Worm (Caenorhabditis elegans) whole organism, young adult: ENCODE measurements around the gene sra-12.

ENCODE experiments used
- B0035.1 ChIP-seq: sonication (generic microtip); optimal IDR thresholded peaks from 2 replicates; lab custom pipeline; 2016; ENCODE audit warnings: missing genetic modification characterization, mild to moderate bottlenecking, missing compliant biosample characterization, missing genotype, missing genetic modification reagents
- F22D6.2 ChIP-seq: sonication (generic microtip); optimal IDR thresholded peaks from 2 replicates; lab custom pipeline; 2016; ENCODE audit warnings: mild to moderate bottlenecking, missing genetic modification characterization, missing compliant biosample characterization
- F33H1.4 ChIP-seq: fragments of 200-800 bp; sonication (Bioruptor generic); IDR thresholded peaks from 2 replicates; pipeline ENCODE4 v1.3.6; 2022; ENCODE audit warnings: missing genetic modification reagents, missing genetic modification characterization, missing compliant biosample characterization
- F39B2.1 ChIP-seq: fragments of 200-800 bp; sonication (Bioruptor generic); IDR thresholded peaks from 2 replicates; pipeline ENCODE4 v1.3.6; 2022; ENCODE audit warnings: missing genetic modification reagents, missing genetic modification characterization, missing compliant biosample characterization
- F49E8.2 ChIP-seq: sonication (generic microtip); optimal IDR thresholded peaks from 3 replicates; lab custom pipeline; 2017; ENCODE audit warnings: missing genetic modification characterization, mild to moderate bottlenecking, missing compliant biosample characterization, antibody characterized with exemption, moderate library complexity; ENCODE audit not compliant: insufficient read depth
- F55B11.4 ChIP-seq: sonication (generic microtip); optimal IDR thresholded peaks from 2 replicates; lab custom pipeline; 2016; ENCODE audit warnings: missing compliant biosample characterization, missing genetic modification characterization, borderline replicate concordance; ENCODE audit not compliant: insufficient read depth
- K11D2.4 ChIP-seq: fragments of 200-800 bp; sonication (Bioruptor generic); IDR thresholded peaks from 2 replicates; pipeline ENCODE4 v1.3.6; 2022; ENCODE audit warnings: missing genetic modification reagents, missing genetic modification characterization, missing compliant biosample characterization
- K12H6.12 ChIP-seq: fragments of 200-800 bp; sonication (Bioruptor generic); optimal IDR thresholded peaks from 2 replicates; lab custom pipeline; 2018; ENCODE audit warnings: mild to moderate bottlenecking, missing genetic modification characterization, missing compliant biosample characterization
- T26A5.8 ChIP-seq: sonication (generic microtip); optimal IDR thresholded peaks from 2 replicates; lab custom pipeline; 2016; ENCODE audit warnings: missing genetic modification characterization, missing compliant biosample characterization
- Y67H2A.10 ChIP-seq: fragments of 200-800 bp; sonication (Bioruptor generic); conservative IDR thresholded peaks from 2 replicates; pipeline ENCODE4 v1.3.6; 2022; ENCODE audit warnings: missing genetic modification reagents, missing genetic modification characterization, missing compliant biosample characterization
- Y95B8A.8 ChIP-seq: fragments of 200-800 bp; sonication (Bioruptor generic); IDR thresholded peaks from 2 replicates; pipeline ENCODE4 v1.3.6; 2022; ENCODE audit warnings: missing genetic modification reagents, missing genetic modification characterization, missing compliant biosample characterization
- aptf-2 ChIP-seq: fragments of 200-800 bp; sonication (Bioruptor generic); conservative IDR thresholded peaks from 2 replicates; pipeline ENCODE4 v1.3.6; 2022; ENCODE audit warnings: missing genetic modification reagents, missing genetic modification characterization, missing compliant biosample characterization
- attf-6 ChIP-seq: fragments of 200-800 bp; sonication (Bioruptor generic); IDR thresholded peaks from 2 replicates; pipeline ENCODE4 v1.3.6; 2022; ENCODE audit warnings: missing genetic modification reagents, missing genetic modification characterization, missing compliant biosample characterization
- ccch-3 ChIP-seq: fragments of 200-800 bp; sonication (Bioruptor generic); optimal IDR thresholded peaks from 2 replicates; lab custom pipeline; 2018; ENCODE audit warnings: mild to moderate bottlenecking, missing genetic modification characterization, missing compliant biosample characterization
- cebp-2 ChIP-seq: fragments of 200-800 bp; sonication (Bioruptor generic); IDR thresholded peaks from 2 replicates; pipeline ENCODE4 v1.3.6; 2022; ENCODE audit warnings: missing genetic modification characterization, missing compliant biosample characterization
- dpff-1 ChIP-seq: sonication (generic microtip); optimal IDR thresholded peaks from 2 replicates; lab custom pipeline; 2017; ENCODE audit warnings: mild to moderate bottlenecking, missing genetic modification characterization, missing compliant biosample characterization
- dpl-1 ChIP-seq: fragments of 150-350 bp; optimal IDR thresholded peaks from 2 replicates; lab custom pipeline; 2014; ENCODE audit warnings: missing biosample characterization, missing genetic modification reagents, missing genetic modification characterization
- efl-1 ChIP-seq: fragments of 150-350 bp; optimal IDR thresholded peaks from 2 replicates; lab custom pipeline; 2014; ENCODE audit warnings: missing biosample characterization, missing genetic modification reagents, missing genetic modification characterization
- egl-18 ChIP-seq: fragments of 200-800 bp; sonication (Bioruptor generic); IDR thresholded peaks from 2 replicates; pipeline ENCODE4 v1.3.6; 2022; ENCODE audit warnings: missing genetic modification reagents, missing genetic modification characterization, missing compliant biosample characterization
- gei-17 ChIP-seq: fragments of 200-800 bp; sonication (Bioruptor generic); optimal IDR thresholded peaks from 2 replicates; lab custom pipeline; 2018; ENCODE audit warnings: mild to moderate bottlenecking, missing genetic modification characterization, missing compliant biosample characterization
- lin-35 ChIP-seq, 3 experiments: fragments of 150-350 bp in 2 of 3; sonication (generic microtip) in 1 of 3; optimal IDR thresholded peaks; 2 replicates each; lab custom pipeline; 2014 to 2018; ENCODE audit warnings: missing biosample characterization in 3 of 3, missing genetic modification characterization in 3 of 3, missing genetic modification reagents in 3 of 3
- lin-40 ChIP-seq: sonication (generic microtip); optimal IDR thresholded peaks from 2 replicates; lab custom pipeline; 2016; ENCODE audit warnings: missing genetic modification characterization, mild to moderate bottlenecking, missing compliant biosample characterization, missing genotype, missing genetic modification reagents
- lsl-1 ChIP-seq: fragments of 200-800 bp; sonication (Bioruptor generic); optimal IDR thresholded peaks from 2 replicates; lab custom pipeline; 2018; ENCODE audit warnings: mild to moderate bottlenecking, missing genetic modification characterization, moderate library complexity, missing compliant biosample characterization
- madf-6 ChIP-seq: fragments of 200-800 bp; sonication (Bioruptor generic); IDR thresholded peaks from 2 replicates; pipeline ENCODE4 v1.3.6; 2022; ENCODE audit warnings: missing genetic modification reagents, missing genetic modification characterization, missing compliant biosample characterization
- madf-8 ChIP-seq: fragments of 200-800 bp; sonication (Bioruptor generic); conservative IDR thresholded peaks from 2 replicates; pipeline ENCODE4 v1.3.6; 2022; ENCODE audit warnings: missing genetic modification reagents, missing genetic modification characterization, missing compliant biosample characterization
- mes-4 ChIP-seq: sonication (generic microtip); optimal IDR thresholded peaks from 2 replicates; lab custom pipeline; 2016; ENCODE audit warnings: missing genotype, missing genetic modification characterization, missing compliant biosample characterization
- nfya-1 ChIP-seq: sonication (generic microtip); optimal IDR thresholded peaks from 2 replicates; lab custom pipeline; 2017; ENCODE audit warnings: antibody characterized with exemption, missing compliant biosample characterization, missing genetic modification characterization, borderline replicate concordance; ENCODE audit not compliant: insufficient read depth
- nfya-2 ChIP-seq: fragments of 200-800 bp; sonication (Bioruptor generic); IDR thresholded peaks from 2 replicates; pipeline ENCODE4 v1.3.6; 2022; ENCODE audit warnings: missing genetic modification reagents, missing genetic modification characterization, missing compliant biosample characterization
- nfyb-1 ChIP-seq: fragments of 200-800 bp; sonication (Bioruptor generic); IDR thresholded peaks from 2 replicates; pipeline ENCODE4 v1.3.6; 2022; ENCODE audit warnings: missing genetic modification reagents, missing genetic modification characterization, missing compliant biosample characterization
- nhr-179 ChIP-seq: sonication (generic microtip); optimal IDR thresholded peaks from 2 replicates; lab custom pipeline; 2016; ENCODE audit warnings: mild to moderate bottlenecking, missing genetic modification characterization, missing compliant biosample characterization
- nhr-80 ChIP-seq: sonication (generic microtip); optimal IDR thresholded peaks from 2 replicates; lab custom pipeline; 2016; ENCODE audit warnings: missing genetic modification characterization, missing compliant biosample characterization
- pbrm-1 ChIP-seq: fragments of 200-800 bp; sonication (Bioruptor generic); IDR thresholded peaks from 2 replicates; pipeline ENCODE4 v1.3.6; 2022; ENCODE audit warnings: missing genetic modification reagents, missing genetic modification characterization, missing compliant biosample characterization
- rpc-1 ChIP-seq, 2 experiments: fragments of 150-350 bp in 1 of 2; sonication (generic microtip) in 1 of 2; optimal IDR thresholded peaks; 2 replicates each; lab custom pipeline; 2014 to 2018; ENCODE audit warnings: missing biosample characterization in 1 of 2, missing genetic modification characterization in 1 of 2, missing genetic modification reagents in 1 of 2, missing genotype in 1 of 2
- snpc-1.1 ChIP-seq: sonication (generic microtip); optimal IDR thresholded peaks from 2 replicates; lab custom pipeline; 2017; ENCODE audit warnings: missing genetic modification characterization, mild to moderate bottlenecking, missing compliant biosample characterization, antibody characterized with exemption, moderate library complexity, missing genotype, missing genetic modification reagents; ENCODE audit not compliant: insufficient read depth
- snpc-1.3 ChIP-seq: sonication (generic microtip); optimal IDR thresholded peaks from 2 replicates; lab custom pipeline; 2017; ENCODE audit warnings: missing genetic modification characterization, mild to moderate bottlenecking, missing compliant biosample characterization, antibody characterized with exemption, moderate library complexity, missing genotype, missing genetic modification reagents; ENCODE audit not compliant: insufficient read depth
- somi-1 ChIP-seq: fragments of 200-800 bp; sonication (Bioruptor generic); optimal IDR thresholded peaks from 2 replicates; lab custom pipeline; 2018; ENCODE audit warnings: mild to moderate bottlenecking, missing genetic modification characterization, missing compliant biosample characterization
- tlf-1 ChIP-seq: fragments of 200-800 bp; sonication (Bioruptor generic); optimal IDR thresholded peaks from 2 replicates; lab custom pipeline; 2018; ENCODE audit warnings: mild to moderate bottlenecking, missing genetic modification characterization, missing compliant biosample characterization
- zfh-2 ChIP-seq: fragments of 200-800 bp; sonication (Bioruptor generic); conservative IDR thresholded peaks from 2 replicates; pipeline ENCODE4 v1.3.6; 2022; ENCODE audit warnings: missing genetic modification reagents, missing genetic modification characterization, missing compliant biosample characterization
- ztf-26 ChIP-seq: sonication (generic microtip); optimal IDR thresholded peaks from 2 replicates; lab custom pipeline; 2017; ENCODE audit warnings: missing genetic modification characterization, missing compliant biosample characterization
- ztf-6 ChIP-seq: fragments of 200-800 bp; sonication (Bioruptor generic); IDR thresholded peaks from 2 replicates; pipeline ENCODE4 v1.3.6; 2022; ENCODE audit warnings: missing genetic modification reagents, missing genetic modification characterization, missing compliant biosample characterization

Gene sra-12

ce11 chrII:10948236-10949025 lies 44.2 kb upstream of the sra-12 start (continued):
- TF ChIP-seq rpc-1 (optimal IDR thresholded peaks at IDR 0.05; lab: Kevin White, UChicago) (no peak), rpc-1 (tag; optimal IDR thresholded peaks at IDR 0.05; lab: Kevin White, UChicago) (no peak), zfh-2 (no peak), madf-6 (peak; percentile 63), nfya-2 (GFP tag; lab: Robert Waterston, UW) (no peak), dpl-1 (peak; percentile 18), F22D6.2 (tag; lab: Kevin White, UChicago) (no peak), tlf-1 (GFP tag; lab: Kevin White, UChicago) (no peak), attf-6 (no peak), nhr-179 (tag; lab: Kevin White, UChicago) (no peak), egl-18 (GFP tag; lab: Robert Waterston, UW) (no peak), F55B11.4 (tag; lab: Kevin White, UChicago) (no peak), F33H1.4 (peak; percentile 54), ccch-3 (no peak), lsl-1 (peak; percentile 39), snpc-1.1 (tag; lab: Kevin White, UChicago) (no peak), nfyb-1 (0 out of 2 replicates have a peak, but pooled peaks have one; percentile 17), efl-1 (GFP tag; lab: Kevin White, UChicago) (peak; percentile 57), madf-8 (GFP tag; lab: Robert Waterston, UW) (0 out of 2 replicates have a peak, but pooled peaks have one; percentile 33)
- TF ChIP-seq, all 124 proteins: peak for 10

- TF ChIP-seq gei-17 = no peak
- TF ChIP-seq cebp-2 (GFP tag; lab: Robert Waterston, UW) = no peak
- no peak for TF ChIP-seq mes-4 (tag; lab: Kevin White, UChicago)
- no peak for TF ChIP-seq lin-35 (GFP tag; optimal IDR thresholded peaks at IDR 0.05; lab: Kevin White, UChicago)
- TF ChIP-seq K12H6.12 (tag; lab: Kevin White, UChicago) = no peak
- TF ChIP-seq ztf-26 (tag; lab: Kevin White, UChicago) = no peak
- TF ChIP-seq madf-6 = no peak
Measured at ce11 chrII:10947317-10947716, 43.0 kb upstream of the sra-12 start, which contains the start of the genes tceb-3 and gskl-1. Gene tceb-3, minus strand, starts transcription at chrII:10947417. Gene gskl-1, plus strand, starts transcription at chrII:10947559.

ce11 chrII:10946848-10947247 lies 42.6 kb upstream of the sra-12 start:
- TF ChIP-seq madf-8 (GFP tag; lab: Robert Waterston, UW) = no peak
- TF ChIP-seq nhr-80 (tag; lab: Kevin White, UChicago) = peak; percentile 3
- no peak for TF ChIP-seq dpff-1 (tag; lab: Kevin White, UChicago)

ce11 chrII:10945446-10945845 lies 41.2 kb upstream of the sra-12 start:
- TF ChIP-seq pbrm-1 = no peak
- TF ChIP-seq Y67H2A.10 (GFP tag; lab: Robert Waterston, UW) = no peak
- TF ChIP-seq dpl-1 = no peak
- TF ChIP-seq snpc-1.3 (tag; lab: Kevin White, UChicago) = no peak
- TF ChIP-seq K11D2.4 (GFP tag; lab: Robert Waterston, UW) = no peak
- TF ChIP-seq nfyb-1 = no peak
- no peak for TF ChIP-seq ztf-6 (GFP tag; lab: Robert Waterston, UW)
- no peak for TF ChIP-seq ztf-26 (tag; lab: Kevin White, UChicago)
- TF ChIP-seq nhr-80 (tag; lab: Kevin White, UChicago) = no peak
- TF ChIP-seq aptf-2 (GFP tag; lab: Robert Waterston, UW) = no peak
- TF ChIP-seq F49E8.2 (tag; lab: Kevin White, UChicago) = no peak
- no peak for TF ChIP-seq F39B2.1 (GFP tag; lab: Robert Waterston, UW)
- TF ChIP-seq nfya-1 (tag; lab: Kevin White, UChicago) = no peak
- no peak for TF ChIP-seq nhr-179 (tag; lab: Kevin White, UChicago)
- no peak for TF ChIP-seq lin-40 (tag; lab: Kevin White, UChicago)
- TF ChIP-seq somi-1 (GFP tag; lab: Kevin White, UChicago) = no peak
- no peak for TF ChIP-seq Y95B8A.8
- TF ChIP-seq T26A5.8 (tag; lab: Kevin White, UChicago) = no peak
- TF ChIP-seq K12H6.12 (tag; lab: Kevin White, UChicago) = no peak
- no peak for TF ChIP-seq B0035.1
